Fruit fly (Drosophila melanogaster) whole organism, wandering third instar larva: ENCODE results near the gene CG32081.

Experiments used
- jim ChIP-seq: fragments of 175-275, 200-325 bp; sonication (Bioruptor generic); optimal IDR thresholded peaks from 2 replicates; lab custom pipeline; 2016; ENCODE audit warnings: missing biosample characterization, mild to moderate bottlenecking, missing genetic modification characterization
- pan ChIP-seq: fragments of >200 bp; optimal IDR thresholded peaks from 2 replicates; lab custom pipeline; 2017
- psq ChIP-seq: fragments of 200-800 bp; sonication (Bioruptor generic); optimal IDR thresholded peaks from 3 replicates; lab custom pipeline; 2017; ENCODE audit warnings: missing biosample characterization, mild to moderate bottlenecking, missing genetic modification characterization, moderate library complexity

- TF ChIP-seq pan (no peak), psq (no peak), jim (no peak)
These were observed 15.7 kb upstream of the CG32081 start for dm6 chr3L:11011610-11012202.
